Worm (Caenorhabditis elegans) whole organism, L1 larva: ENCODE measurements around the gene Y67A10A.2.

Experiments
- C04F5.9 ChIP-seq: sonication (generic microtip); optimal IDR thresholded peaks from 2 replicates; lab custom pipeline; 2016; ENCODE audit warnings: missing genetic modification characterization, missing compliant biosample characterization
- C16A3.4 ChIP-seq: fragments of 150-350 bp; optimal IDR thresholded peaks from 2 replicates; lab custom pipeline; 2014; ENCODE audit warnings: missing biosample characterization, missing genetic modification characterization
- mdl-1 ChIP-seq, 2 experiments: fragments of 150-350 bp; optimal IDR thresholded peaks; 2 replicates each; lab custom pipeline; 2014 to 2017; ENCODE audit warnings: missing biosample characterization in 2 of 2, missing genetic modification characterization in 2 of 2, inconsistent platforms in 1 of 2
- nhr-12 ChIP-seq: sonication (generic microtip); optimal IDR thresholded peaks from 2 replicates; lab custom pipeline; 2017; ENCODE audit warnings: missing biosample characterization, missing genetic modification characterization
- pag-3 ChIP-seq: sonication (generic microtip); optimal IDR thresholded peaks from 2 replicates; lab custom pipeline; 2017; ENCODE audit warnings: missing genetic modification characterization, mild to moderate bottlenecking, missing compliant biosample characterization, antibody characterized with exemption, borderline replicate concordance; ENCODE audit not compliant: insufficient read depth
- skn-1 ChIP-seq: fragments of 150-350 bp; optimal IDR thresholded peaks from 2 replicates; lab custom pipeline; 2014; ENCODE audit warnings: missing biosample characterization, missing genetic modification characterization
- sox-4 ChIP-seq: sonication (generic microtip); optimal IDR thresholded peaks from 2 replicates; lab custom pipeline; 2016; ENCODE audit warnings: missing genetic modification characterization, missing compliant biosample characterization
- sup-37 ChIP-seq: fragments of 200-800 bp; sonication (Bioruptor generic); optimal IDR thresholded peaks from 2 replicates; lab custom pipeline; 2018; ENCODE audit warnings: mild to moderate bottlenecking, missing genetic modification characterization, missing compliant biosample characterization
- tbx-2 ChIP-seq: sonication (generic microtip); optimal IDR thresholded peaks from 2 replicates; lab custom pipeline; 2016; ENCODE audit warnings: missing genetic modification characterization, missing compliant biosample characterization
- tlp-1 ChIP-seq: fragments of 150-350 bp; optimal IDR thresholded peaks from 2 replicates; lab custom pipeline; 2014; ENCODE audit warnings: missing biosample characterization, missing genetic modification characterization
- unc-86 ChIP-seq: sonication (generic microtip); optimal IDR thresholded peaks from 2 replicates; lab custom pipeline; 2016; ENCODE audit warnings: missing genetic modification characterization, missing compliant biosample characterization

- no peak for TF ChIP-seq C04F5.9 (tag; lab: Kevin White, UChicago)
- TF ChIP-seq C16A3.4 (tag; lab: Kevin White, UChicago) = no peak
- no peak for TF ChIP-seq nhr-12 (tag; lab: Kevin White, UChicago)
- TF ChIP-seq tbx-2 (tag; lab: Kevin White, UChicago) = no peak
- TF ChIP-seq unc-86 (tag; lab: Kevin White, UChicago) = no peak
- TF ChIP-seq sup-37 (GFP tag; lab: Kevin White, UChicago) = no peak
- TF ChIP-seq mdl-1 (tag; optimal IDR thresholded peaks at IDR 0.05; lab: Kevin White, UChicago) = no peak
- TF ChIP-seq skn-1 (tag; lab: Kevin White, UChicago) = no peak
- TF ChIP-seq pag-3 (tag; lab: Kevin White, UChicago) = no peak
- no peak for TF ChIP-seq tlp-1 (tag; lab: Kevin White, UChicago)
- TF ChIP-seq sox-4 = no peak
Observed at ce11 chrIV:14334359-14334758, 3.5 kb upstream of the Y67A10A.2 start, which contains the start of gene Y67A10A.3.
